Worm (Caenorhabditis elegans) whole organism, early embryonic: ENCODE measurements around the gene daf-36.

ENCODE experiments used
- B0310.2 ChIP-seq: sonication (generic microtip); optimal IDR thresholded peaks from 2 replicates; lab custom pipeline; 2016; ENCODE audit warnings: mild to moderate bottlenecking, missing genetic modification characterization, missing compliant biosample characterization
- ama-1 ChIP-seq: fragments of 150-350 bp; optimal IDR thresholded peaks from 2 replicates; lab custom pipeline; 2014

- TF ChIP-seq B0310.2 (tag; lab: Kevin White, UChicago) = no peak
- no peak for TF ChIP-seq ama-1 (lab: Kevin White, UChicago)
Measured at ce11 chrV:10178166-10178565, 47.3 kb downstream of the daf-36 start.
